Worm (Caenorhabditis elegans) whole organism, late embryonic: ENCODE data around the gene F36A4.4.

Source experiments
- C08G9.2 ChIP-seq: sonication (generic microtip); optimal IDR thresholded peaks from 2 replicates; lab custom pipeline; 2016; ENCODE audit warnings: mild to moderate bottlenecking, missing genetic modification characterization, moderate library complexity, missing compliant biosample characterization
- C38D4.7 ChIP-seq: fragments of 200-800 bp; sonication (Bioruptor generic); optimal IDR thresholded peaks from 2 replicates; lab custom pipeline; 2018; ENCODE audit warnings: mild to moderate bottlenecking, missing genetic modification characterization, moderate library complexity, missing compliant biosample characterization
- K02D7.2 ChIP-seq: sonication (generic microtip); optimal IDR thresholded peaks from 2 replicates; lab custom pipeline; 2017; ENCODE audit warnings: mild to moderate bottlenecking, missing genetic modification characterization, missing compliant biosample characterization
- T23F11.4 ChIP-seq: fragments of 200-800 bp; sonication (Bioruptor generic); optimal IDR thresholded peaks from 2 replicates; lab custom pipeline; 2018; ENCODE audit warnings: mild to moderate bottlenecking, missing genetic modification characterization, missing compliant biosample characterization
- ama-1 ChIP-seq: fragments of 150-350 bp; optimal IDR thresholded peaks from 2 replicates; lab custom pipeline; 2014
- ceh-14 ChIP-seq: sonication (generic microtip); optimal IDR thresholded peaks from 2 replicates; lab custom pipeline; 2016; ENCODE audit warnings: missing genotype, missing genetic modification characterization, missing compliant biosample characterization
- ceh-18 ChIP-seq: sonication (generic microtip); optimal IDR thresholded peaks from 2 replicates; lab custom pipeline; 2016; ENCODE audit warnings: missing genetic modification characterization, missing compliant biosample characterization
- ceh-19 ChIP-seq: fragments of 200-800 bp; sonication (Bioruptor generic); optimal IDR thresholded peaks from 2 replicates; lab custom pipeline; 2018; ENCODE audit warnings: mild to moderate bottlenecking, missing genetic modification characterization, missing compliant biosample characterization
- ceh-24 ChIP-seq: sonication (generic microtip); optimal IDR thresholded peaks from 2 replicates; lab custom pipeline; 2016; ENCODE audit warnings: mild to moderate bottlenecking, missing genetic modification characterization, missing compliant biosample characterization
- ceh-30 ChIP-seq: fragments of 150-350 bp; optimal IDR thresholded peaks from 2 replicates; lab custom pipeline; 2014; ENCODE audit warnings: missing biosample characterization, missing genetic modification characterization
- ceh-6 ChIP-seq: fragments of 200-800 bp; sonication (Bioruptor generic); optimal IDR thresholded peaks from 2 replicates; lab custom pipeline; 2018; ENCODE audit warnings: mild to moderate bottlenecking, missing genetic modification characterization, missing compliant biosample characterization
- ceh-9 ChIP-seq: sonication (generic microtip); optimal IDR thresholded peaks from 2 replicates; lab custom pipeline; 2016; ENCODE audit warnings: mild to moderate bottlenecking, missing genetic modification characterization, inconsistent platforms, missing compliant biosample characterization
- dmd-4 ChIP-seq: sonication (generic microtip); optimal IDR thresholded peaks from 2 replicates; lab custom pipeline; 2016; ENCODE audit warnings: borderline replicate concordance, missing genetic modification characterization, missing compliant biosample characterization
- dve-1 ChIP-seq: sonication (generic microtip); optimal IDR thresholded peaks from 2 replicates; lab custom pipeline; 2017; ENCODE audit warnings: antibody characterized with exemption, mild to moderate bottlenecking, missing genetic modification characterization, missing compliant biosample characterization
- elt-2 ChIP-seq: sonication (generic microtip); optimal IDR thresholded peaks from 2 replicates; lab custom pipeline; 2016; ENCODE audit warnings: missing genetic modification reagents, missing genetic modification characterization, missing compliant biosample characterization
- ets-4 ChIP-seq: sonication (generic microtip); optimal IDR thresholded peaks from 2 replicates; lab custom pipeline; 2016; ENCODE audit warnings: missing genetic modification characterization, missing compliant biosample characterization
- eyg-1 ChIP-seq: sonication (generic microtip); optimal IDR thresholded peaks from 2 replicates; lab custom pipeline; 2016; ENCODE audit warnings: missing genotype, missing genetic modification characterization, missing compliant biosample characterization
- fkh-6 ChIP-seq: sonication (generic microtip); optimal IDR thresholded peaks from 2 replicates; lab custom pipeline; 2016; ENCODE audit warnings: missing genetic modification characterization, missing compliant biosample characterization
- gmeb-2 ChIP-seq: sonication (generic microtip); optimal IDR thresholded peaks from 2 replicates; lab custom pipeline; 2016; ENCODE audit warnings: missing genetic modification characterization, inconsistent platforms, missing compliant biosample characterization
- hlh-15 ChIP-seq: sonication (generic microtip); optimal IDR thresholded peaks from 2 replicates; lab custom pipeline; 2016; ENCODE audit warnings: missing genetic modification characterization, missing compliant biosample characterization
- hlh-30 ChIP-seq: sonication (generic microtip); optimal IDR thresholded peaks from 2 replicates; lab custom pipeline; 2017; ENCODE audit warnings: antibody characterized with exemption, missing genetic modification characterization, missing compliant biosample characterization; ENCODE audit not compliant: insufficient read depth
- hlh-6 ChIP-seq: sonication (generic microtip); optimal IDR thresholded peaks from 2 replicates; lab custom pipeline; 2016; ENCODE audit warnings: missing genotype, missing genetic modification characterization, missing compliant biosample characterization
- hlh-8 ChIP-seq: sonication (generic microtip); optimal IDR thresholded peaks from 2 replicates; lab custom pipeline; 2016; ENCODE audit warnings: missing genotype, missing genetic modification characterization, missing compliant biosample characterization
- lim-6 ChIP-seq: sonication (generic microtip); optimal IDR thresholded peaks from 2 replicates; lab custom pipeline; 2016; ENCODE audit warnings: missing genetic modification characterization, missing compliant biosample characterization
- lin-11 ChIP-seq: fragments of 200-800 bp; sonication (Bioruptor generic); optimal IDR thresholded peaks from 2 replicates; lab custom pipeline; 2018; ENCODE audit warnings: mild to moderate bottlenecking, missing genetic modification characterization, missing compliant biosample characterization
- madf-2 ChIP-seq: sonication (generic microtip); optimal IDR thresholded peaks from 2 replicates; lab custom pipeline; 2017; ENCODE audit warnings: missing genetic modification characterization, missing compliant biosample characterization
- mec-3 ChIP-seq: sonication (generic microtip); optimal IDR thresholded peaks from 2 replicates; lab custom pipeline; 2016; ENCODE audit warnings: borderline replicate concordance, missing genetic modification characterization, missing compliant biosample characterization
- nhr-11 ChIP-seq: fragments of 150-350 bp; optimal IDR thresholded peaks from 2 replicates; lab custom pipeline; 2014; ENCODE audit warnings: missing biosample characterization, missing genetic modification characterization
- pax-1 ChIP-seq: fragments of 150-350 bp; optimal IDR thresholded peaks from 2 replicates; lab custom pipeline; 2014; ENCODE audit warnings: missing biosample characterization, missing genetic modification characterization
- pha-2 ChIP-seq: sonication (generic microtip); optimal IDR thresholded peaks from 2 replicates; lab custom pipeline; 2017; ENCODE audit warnings: mild to moderate bottlenecking, missing genetic modification characterization, missing compliant biosample characterization
- pha-4 ChIP-seq: fragments of 150-350 bp; optimal IDR thresholded peaks from 2 replicates; lab custom pipeline; 2018; ENCODE audit warnings: missing biosample characterization, missing genetic modification reagents, missing genetic modification characterization
- sdc-2 ChIP-seq: sonication (generic microtip); optimal IDR thresholded peaks from 2 replicates; lab custom pipeline; 2016; ENCODE audit warnings: missing genotype, missing genetic modification characterization, missing compliant biosample characterization
- sox-2 ChIP-seq: fragments of 200-800 bp; sonication (Bioruptor generic); IDR thresholded peaks from 2 replicates; pipeline ENCODE4 v1.3.6; 2022; ENCODE audit warnings: missing genetic modification reagents, missing genetic modification characterization, missing compliant biosample characterization
- sox-4 ChIP-seq: sonication (generic microtip); optimal IDR thresholded peaks from 2 replicates; lab custom pipeline; 2017; ENCODE audit warnings: mild to moderate bottlenecking, missing genetic modification characterization, inconsistent platforms, missing compliant biosample characterization
- syd-9 ChIP-seq: sonication (generic microtip); optimal IDR thresholded peaks from 2 replicates; lab custom pipeline; 2016; ENCODE audit warnings: mild to moderate bottlenecking, missing genetic modification characterization, moderate library complexity, missing compliant biosample characterization
- tbx-2 ChIP-seq: sonication (generic microtip); optimal IDR thresholded peaks from 2 replicates; lab custom pipeline; 2016; ENCODE audit warnings: missing genetic modification characterization, missing compliant biosample characterization
- ttx-3 ChIP-seq: sonication (generic microtip); optimal IDR thresholded peaks from 2 replicates; lab custom pipeline; 2016; ENCODE audit warnings: missing genetic modification reagents, missing genetic modification characterization, missing compliant biosample characterization
- unc-42 ChIP-seq: sonication (generic microtip); optimal IDR thresholded peaks from 2 replicates; lab custom pipeline; 2016; ENCODE audit warnings: missing genotype, missing genetic modification characterization, missing compliant biosample characterization
- unc-55 ChIP-seq: sonication (generic microtip); optimal IDR thresholded peaks from 2 replicates; lab custom pipeline; 2017; ENCODE audit warnings: missing biosample characterization, missing genetic modification reagents, missing genetic modification characterization
- unc-86 ChIP-seq: sonication (generic microtip); optimal IDR thresholded peaks from 2 replicates; lab custom pipeline; 2016; ENCODE audit warnings: missing genetic modification characterization, missing compliant biosample characterization
- zip-5 ChIP-seq: sonication (generic microtip); optimal IDR thresholded peaks from 2 replicates; lab custom pipeline; 2016; ENCODE audit warnings: missing genetic modification characterization, missing compliant biosample characterization
- ztf-16 ChIP-seq: sonication (generic microtip); optimal IDR thresholded peaks from 2 replicates; lab custom pipeline; 2017; ENCODE audit warnings: missing genetic modification characterization, missing compliant biosample characterization

F36A4.4 gene

DNA sequence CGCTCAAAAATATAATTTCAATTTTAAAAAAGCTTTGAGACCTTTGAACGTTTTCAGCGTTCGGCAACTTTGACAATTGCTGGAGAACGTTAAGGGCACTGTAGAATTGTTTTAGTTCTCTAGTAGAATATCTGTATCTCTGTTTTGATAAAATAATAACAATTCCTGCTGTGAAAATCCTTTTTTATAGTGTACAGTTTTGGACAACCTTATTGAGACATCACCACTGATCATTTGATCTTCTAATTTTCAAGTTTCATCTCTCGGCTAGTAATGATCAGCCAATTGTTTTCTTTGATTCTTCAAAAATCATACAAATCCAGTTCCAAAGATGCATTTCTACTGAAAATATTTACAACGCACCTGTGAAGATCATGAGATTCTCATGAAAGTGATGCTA, 25.1 kb downstream of the F36A4.4 start, which contains the start of gene F15E6.10:
Gene F15E6.10 (plus strand): TSS at position 301 of the 400 bp plus-strand sequence.
- TF ChIP-seq tbx-2 (tag; lab: Kevin White, UChicago) = no peak
- TF ChIP-seq ets-4 (tag; lab: Kevin White, UChicago) = no peak
- no peak for TF ChIP-seq zip-5
- no peak for TF ChIP-seq unc-86 (tag; lab: Kevin White, UChicago)
- no peak for TF ChIP-seq elt-2 (tag; lab: Kevin White, UChicago)
- TF ChIP-seq hlh-8 (tag; lab: Kevin White, UChicago) = no peak
- no peak for TF ChIP-seq lim-6 (tag; lab: Kevin White, UChicago)
- TF ChIP-seq unc-55 (GFP tag; lab: Kevin White, UChicago) = no peak
- no peak for TF ChIP-seq T23F11.4 (GFP tag; lab: Kevin White, UChicago)
- no peak for TF ChIP-seq sox-4 (tag; lab: Kevin White, UChicago)

DNA sequence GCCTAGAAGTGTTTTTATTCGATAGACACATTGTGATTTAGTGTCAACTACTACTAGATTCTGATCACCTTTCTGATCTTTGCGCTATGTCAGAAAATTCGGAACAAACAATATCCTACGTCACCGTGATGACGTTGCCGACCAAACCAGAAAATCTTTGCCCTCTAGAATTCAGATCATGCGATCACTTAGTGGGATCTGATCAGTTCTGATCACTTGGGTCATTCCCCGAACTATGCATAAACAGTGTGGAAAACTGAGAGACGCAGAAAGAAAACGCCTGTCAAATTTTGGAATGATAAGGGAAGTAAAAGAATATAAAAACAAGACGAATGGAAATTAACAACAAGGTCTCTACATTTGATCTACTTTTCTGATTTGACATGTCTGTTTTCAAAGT, 27.1 kb downstream of the F36A4.4 start, which contains the start of gene F15E6.3:
Gene F15E6.3 (plus strand): TSS at position 344 of the 400 bp plus-strand sequence.
- TF ChIP-seq ztf-16 (no peak), T23F11.4 (GFP tag; lab: Kevin White, UChicago) (no peak), madf-2 (tag; lab: Kevin White, UChicago) (no peak), pax-1 (no peak), pha-2 (tag; lab: Kevin White, UChicago) (no peak), mec-3 (tag; lab: Kevin White, UChicago) (no peak), nhr-11 (tag; lab: Kevin White, UChicago) (no peak), sox-2 (no peak), tbx-2 (tag; lab: Kevin White, UChicago) (no peak), fkh-6 (no peak), lim-6 (tag; lab: Kevin White, UChicago) (no peak)

DNA sequence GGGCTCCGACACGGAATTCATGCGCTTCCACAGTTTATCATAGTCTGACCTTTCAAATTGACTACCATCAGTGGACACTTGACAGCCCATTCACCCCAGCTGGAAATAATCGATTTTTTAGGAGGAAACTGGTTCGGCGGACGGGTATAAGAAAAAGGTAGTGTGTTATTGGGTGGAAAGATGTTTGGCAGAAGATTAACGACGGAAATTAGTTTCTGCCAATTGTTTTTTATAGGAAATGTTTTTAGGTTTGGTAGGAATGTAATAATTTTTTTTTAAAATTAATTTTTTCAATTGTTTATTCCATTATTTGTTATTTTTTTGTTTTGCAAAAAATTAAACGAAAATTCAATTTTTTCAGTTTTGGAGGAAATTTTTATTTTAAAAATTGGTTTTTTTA, 31.6 kb downstream of the F36A4.4 start, which contains the start of gene F15E6.9:
Gene F15E6.9 (minus strand): TSS at position 101 of the 400 bp plus-strand sequence.
- TF ChIP-seq dmd-4 (tag; lab: Kevin White, UChicago) (no peak), eyg-1 (tag; lab: Kevin White, UChicago) (no peak), hlh-30 (no peak), hlh-6 (no peak), gmeb-2 (tag; lab: Kevin White, UChicago) (no peak), ceh-6 (GFP tag; lab: Kevin White, UChicago) (no peak), hlh-15 (no peak), K02D7.2 (no peak), zip-5 (no peak), ceh-24 (tag; lab: Kevin White, UChicago) (no peak), madf-2 (tag; lab: Kevin White, UChicago) (no peak), mec-3 (tag; lab: Kevin White, UChicago) (no peak), lim-6 (tag; lab: Kevin White, UChicago) (no peak), unc-42 (tag; lab: Kevin White, UChicago) (no peak), ceh-14 (tag; lab: Kevin White, UChicago) (no peak)

DNA sequence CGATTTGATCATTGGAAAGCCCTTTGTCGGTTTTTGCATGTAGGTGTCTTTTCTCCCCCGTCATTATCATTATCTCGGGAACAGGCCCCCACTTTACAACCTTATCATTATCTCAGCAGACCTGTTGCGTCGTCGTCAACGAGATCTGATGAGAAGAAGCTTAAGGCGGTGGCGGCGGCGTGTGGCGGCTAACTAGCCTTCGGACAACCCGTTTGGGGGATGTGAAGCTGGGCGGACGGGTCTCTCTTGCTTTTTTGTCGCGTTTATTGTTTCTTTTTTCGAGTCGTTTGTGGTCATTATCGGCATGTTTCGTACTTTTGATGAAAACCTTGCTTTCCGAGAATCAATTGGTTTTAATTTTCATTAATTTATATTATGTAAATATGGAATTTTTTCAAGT, 32.6 kb downstream of the F36A4.4 start:
- TF ChIP-seq C08G9.2 (tag; lab: Kevin White, UChicago) = no peak
- TF ChIP-seq hlh-8 (tag; lab: Kevin White, UChicago) = no peak
- TF ChIP-seq sdc-2 (tag; lab: Kevin White, UChicago) = no peak
- TF ChIP-seq lim-6 (tag; lab: Kevin White, UChicago) = no peak
- TF ChIP-seq ceh-18 = no peak
- no peak for TF ChIP-seq pha-4
- no peak for TF ChIP-seq syd-9 (tag; lab: Kevin White, UChicago)
- TF ChIP-seq ttx-3 = no peak

DNA sequence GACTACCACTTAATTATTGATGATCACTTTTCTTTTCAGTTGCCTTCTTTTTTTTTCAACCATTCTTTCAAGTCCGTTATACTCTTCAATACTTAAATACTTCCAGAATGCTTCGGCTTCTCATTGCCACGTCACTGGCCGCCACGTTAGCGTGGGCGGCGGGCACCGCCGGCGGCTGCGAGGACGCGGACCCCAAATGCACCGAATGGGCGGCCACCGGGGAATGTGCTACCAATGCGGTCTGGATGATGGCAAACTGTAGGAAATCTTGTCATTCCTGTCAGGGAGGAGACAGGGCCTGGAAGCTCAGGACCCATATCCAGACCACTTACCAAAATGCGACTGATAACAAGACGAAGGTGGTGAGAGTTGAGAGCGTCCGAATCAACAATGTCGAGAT, 33.8 kb downstream of the F36A4.4 start, which contains the start of gene lgc-22:
Gene lgc-22 (plus strand): TSS at position 105 of the 400 bp plus-strand sequence.
- TF ChIP-seq eyg-1 (tag; lab: Kevin White, UChicago) = no peak
- TF ChIP-seq ceh-30 = no peak
- no peak for TF ChIP-seq ceh-19 (GFP tag; lab: Kevin White, UChicago)
- no peak for TF ChIP-seq ama-1 (lab: Kevin White, UChicago)
- no peak for TF ChIP-seq sox-4 (tag; lab: Kevin White, UChicago)
- TF ChIP-seq pha-2 (tag; lab: Kevin White, UChicago) = no peak
- TF ChIP-seq nhr-11 (tag; lab: Kevin White, UChicago) = no peak
- no peak for TF ChIP-seq dve-1 (tag; lab: Kevin White, UChicago)
- no peak for TF ChIP-seq ceh-9 (tag; lab: Kevin White, UChicago)
- TF ChIP-seq elt-2 (tag; lab: Kevin White, UChicago) = no peak
- no peak for TF ChIP-seq C38D4.7 (GFP tag; lab: Kevin White, UChicago)
- no peak for TF ChIP-seq madf-2 (tag; lab: Kevin White, UChicago)
- TF ChIP-seq lin-11 = no peak
